Worm (Caenorhabditis elegans) whole organism, L4/young adult: ENCODE data around the gene npp-8.

ENCODE experiments used
- dao-5 ChIP-seq: sonication (generic microtip); optimal IDR thresholded peaks from 2 replicates; lab custom pipeline; 2016; ENCODE audit warnings: missing genotype, missing genetic modification characterization, moderate library complexity, missing compliant biosample characterization
- him-1 ChIP-seq: sonication (generic microtip); optimal IDR thresholded peaks from 2 replicates; lab custom pipeline; 2016; ENCODE audit warnings: missing genotype, missing genetic modification reagents, missing genetic modification characterization, missing compliant biosample characterization

DNA sequence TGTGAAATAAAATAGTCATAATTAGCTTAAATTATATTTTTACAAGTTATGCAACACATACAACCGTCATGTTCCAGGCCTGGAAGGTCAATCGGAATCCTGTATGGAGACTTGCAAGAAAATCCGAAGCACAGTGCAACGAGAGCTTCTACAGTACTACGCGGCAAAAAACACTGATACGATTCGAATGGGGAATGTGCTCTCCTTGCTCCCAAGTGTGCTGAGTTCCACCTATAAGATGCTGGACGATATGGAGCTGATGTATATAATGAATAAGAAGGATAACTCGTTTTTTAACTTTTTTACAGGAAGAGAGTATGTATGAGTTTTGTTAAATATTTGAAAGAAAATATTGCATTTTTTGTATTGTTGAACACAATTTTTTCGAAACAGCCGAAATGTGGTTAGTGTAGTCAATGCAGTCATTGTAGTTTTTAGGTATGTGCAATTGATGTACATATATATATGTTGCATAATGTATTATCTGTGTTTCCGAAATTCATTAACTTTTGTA is 30.8 kb upstream of the npp-8 start, which contains the start of gene nhr-146:
- no peak for TF ChIP-seq him-1
- no peak for TF ChIP-seq dao-5 (tag; lab: Kevin White, UChicago)
